Fruit fly (Drosophila melanogaster): ENCODE measurements around the gene CG12991.

CG12991 gene

DNA sequence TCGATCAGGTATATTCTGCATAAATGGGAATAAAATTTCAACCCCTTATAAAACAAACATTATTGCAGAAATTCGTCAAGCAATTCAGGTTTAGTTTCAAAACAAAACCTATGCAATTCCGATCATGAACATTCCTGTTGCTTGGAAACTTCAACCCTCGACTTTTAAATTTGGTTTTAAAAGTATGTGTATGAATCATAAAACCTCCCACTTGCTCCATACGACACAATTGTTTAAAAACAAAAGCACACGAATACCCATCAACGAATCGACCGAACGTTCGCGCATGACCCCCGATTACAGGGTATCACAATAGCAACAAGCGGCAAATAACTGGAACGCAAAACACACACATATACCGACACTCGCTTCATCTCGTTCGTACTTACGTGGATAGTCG lies 1.5 kb upstream of the CG12991 start (continued):
- TF ChIP-seq zfh1 (GFP tag; IDR thresholded peaks at IDR 0.05) (peak; percentile 49; the same call in 2 of the 3 replicates), nmo (GFP tag; optimal IDR thresholded peaks at IDR 0.05) (peak; percentile 25), cato (GFP tag; optimal IDR thresholded peaks at IDR 0.05; ENCODE audit: borderline replicate concordance) (no peak), CG7839 (tag; optimal IDR thresholded peaks at IDR 0.05) (peak; percentile 32), Nf-YB (GFP tag; optimal IDR thresholded peaks at IDR 0.05) (no peak), CG9932 (GFP tag; IDR thresholded peaks at IDR 0.05) (0 out of 2 replicates have a peak, but pooled peaks have one; percentile 27), CG10565 (GFP tag; optimal IDR thresholded peaks at IDR 0.05) (no peak), bab2 (GFP tag; optimal IDR thresholded peaks at IDR 0.05) (peak; percentile 20), aop (GFP tag; IDR thresholded peaks at IDR 0.05) (no peak), ato (GFP tag; IDR thresholded peaks at IDR 0.05; ENCODE audit: partially characterized antibody) (no peak), CG9797 (GFP tag; optimal IDR thresholded peaks at IDR 0.05) (no peak), row (GFP tag; IDR thresholded peaks at IDR 0.05) (peak; percentile 62), CG15696 (tag; optimal IDR thresholded peaks at IDR 0.05) (peak; percentile 10), dmrt11E (tag; optimal IDR thresholded peaks at IDR 0.05) (no peak), Ptx1 (GFP tag; IDR thresholded peaks at IDR 0.05) (peak; percentile 35; the same call in 1 of the 2 replicates), amos (GFP tag; IDR thresholded peaks at IDR 0.05; ENCODE audit: partially characterized antibody) (no peak), CG2712 (tag; optimal IDR thresholded peaks at IDR 0.05) (peak; percentile 32), Lhr (GFP tag; optimal IDR thresholded peaks at IDR 0.05) (no peak), hkb (optimal IDR thresholded peaks at IDR 0.05) (no peak), hkb (GFP tag; IDR thresholded peaks at IDR 0.05) (0 out of 2 replicates have a peak, but pooled peaks have one; percentile 34), sc (optimal IDR thresholded peaks at IDR 0.05) (no peak), sc (GFP tag; optimal IDR thresholded peaks at IDR 0.05) (no peak), CG11398 (GFP tag; optimal IDR thresholded peaks at IDR 0.05) (no peak), bbx (GFP tag; IDR thresholded peaks at IDR 0.05; ENCODE audit: partially characterized antibody) (no peak), exex (tag; optimal IDR thresholded peaks at IDR 0.05) (no peak), nerfin-1 (tag; optimal IDR thresholded peaks at IDR 0.05) (peak; percentile 8), CG33213 (GFP tag; optimal IDR thresholded peaks at IDR 0.05) (no peak), CG7987 (GFP tag; optimal IDR thresholded peaks at IDR 0.05) (no peak), CoRest (tag; optimal IDR thresholded peaks at IDR 0.05) (peak; percentile 8), ewg (GFP tag; optimal IDR thresholded peaks at IDR 0.05) (no peak), ttk (GFP tag; IDR thresholded peaks at IDR 0.05) (0 out of 2 replicates have a peak, but pooled peaks have one; percentile 19), Xbp1 (GFP tag; optimal IDR thresholded peaks at IDR 0.05) (no peak), shn (GFP tag; optimal IDR thresholded peaks at IDR 0.05) (no peak), CG32767 (GFP tag; IDR thresholded peaks at IDR 0.05) (no peak), Hey (tag; optimal IDR thresholded peaks at IDR 0.05) (no peak), CG16815 (GFP tag; optimal IDR thresholded peaks at IDR 0.05) (peak; percentile 6), CG9609 (GFP tag; optimal IDR thresholded peaks at IDR 0.05) (peak; percentile 33), CG12391 (tag; optimal IDR thresholded peaks at IDR 0.05) (peak; percentile 30), CG17568 (GFP tag; optimal IDR thresholded peaks at IDR 0.05) (no peak), tin (GFP tag; optimal IDR thresholded peaks at IDR 0.05) (no peak), dysf (GFP tag; IDR thresholded peaks at IDR 0.05) (0 out of 3 replicates have a peak, but pooled peaks have one; percentile 20), Ets97D (GFP tag; optimal IDR thresholded peaks at IDR 0.05) (no peak), CG17802 (tag; optimal IDR thresholded peaks at IDR 0.05) (no peak), cwo (GFP tag; optimal IDR thresholded peaks at IDR 0.05) (no peak), sisA (GFP tag; IDR thresholded peaks at IDR 0.05) (0 out of 2 replicates have a peak, but pooled peaks have one; percentile 29), Ets65A (GFP tag) (no peak), CG11085 (GFP tag; IDR thresholded peaks at IDR 0.05) (no peak), pum (GFP tag; optimal IDR thresholded peaks at IDR 0.05) (no peak), dpn (GFP tag; optimal IDR thresholded peaks at IDR 0.05) (peak in 1 of 2 experiments; percentile 37), CG1603 (tag; optimal IDR thresholded peaks at IDR 0.05) (peak; percentile 36)

Data from whole organism, embryonic.